Worm (Caenorhabditis elegans) whole organism, early embryonic: ENCODE measurements around the gene bgnt-1.3.

ENCODE experiments used
- B0310.2 ChIP-seq: sonication (generic microtip); optimal IDR thresholded peaks from 2 replicates; lab custom pipeline; 2016; ENCODE audit warnings: mild to moderate bottlenecking, missing genetic modification characterization, missing compliant biosample characterization
- F13C5.2 ChIP-seq: sonication (generic microtip); optimal IDR thresholded peaks from 2 replicates; lab custom pipeline; 2017; ENCODE audit warnings: mild to moderate bottlenecking, missing genetic modification characterization, inconsistent platforms, missing compliant biosample characterization
- aly-1 ChIP-seq: sonication (generic microtip); optimal IDR thresholded peaks from 2 replicates; lab custom pipeline; 2016; ENCODE audit warnings: missing genetic modification characterization, missing compliant biosample characterization
- ama-1 ChIP-seq: fragments of 150-350 bp; optimal IDR thresholded peaks from 2 replicates; lab custom pipeline; 2014
- ceh-13 ChIP-seq: fragments of 200-800 bp; sonication (Bioruptor generic); optimal IDR thresholded peaks from 2 replicates; lab custom pipeline; 2018; ENCODE audit warnings: mild to moderate bottlenecking, missing genetic modification characterization, missing compliant biosample characterization
- ceh-36 ChIP-seq: sonication (generic microtip); optimal IDR thresholded peaks from 2 replicates; lab custom pipeline; 2016; ENCODE audit warnings: missing genetic modification characterization, inconsistent platforms, missing compliant biosample characterization
- ets-7 ChIP-seq: sonication (generic microtip); optimal IDR thresholded peaks from 2 replicates; lab custom pipeline; 2016; ENCODE audit warnings: missing genotype, missing genetic modification characterization, missing compliant biosample characterization
- flt-1 ChIP-seq: fragments of 200-800 bp; sonication (Bioruptor generic); IDR thresholded peaks from 2 replicates; pipeline ENCODE4 v1.3.6; 2022; ENCODE audit warnings: missing genetic modification characterization, missing compliant biosample characterization
- hmbx-1 ChIP-seq: sonication (generic microtip); optimal IDR thresholded peaks from 2 replicates; lab custom pipeline; 2016; ENCODE audit warnings: mild to moderate bottlenecking, missing genetic modification characterization, missing compliant biosample characterization
- hmg-4 ChIP-seq: fragments of 200-800 bp; sonication (Bioruptor generic); optimal IDR thresholded peaks from 2 replicates; lab custom pipeline; 2018; ENCODE audit warnings: mild to moderate bottlenecking, missing genetic modification characterization, missing compliant biosample characterization
- hnd-1 ChIP-seq: sonication (generic microtip); optimal IDR thresholded peaks from 2 replicates; lab custom pipeline; 2016; ENCODE audit warnings: missing genetic modification characterization, missing compliant biosample characterization
- pes-1 ChIP-seq: fragments of 200-800 bp; sonication (Bioruptor generic); IDR thresholded peaks from 2 replicates; pipeline ENCODE4 v1.3.6; 2022; ENCODE audit warnings: missing genetic modification reagents, missing genetic modification characterization, missing compliant biosample characterization
- scrt-1 ChIP-seq: fragments of 200-800 bp; sonication (Bioruptor generic); IDR thresholded peaks from 2 replicates; pipeline ENCODE4 v1.3.6; 2022; ENCODE audit warnings: missing genetic modification characterization, missing compliant biosample characterization
- sea-1 ChIP-seq: fragments of 200-800 bp; sonication (Bioruptor generic); conservative IDR thresholded peaks from 2 replicates; pipeline ENCODE4 v1.3.6; 2022; ENCODE audit warnings: missing genetic modification characterization, missing compliant biosample characterization
- tbx-11 ChIP-seq: fragments of 200-800 bp; sonication (Bioruptor generic); IDR thresholded peaks from 2 replicates; pipeline ENCODE4 v1.3.6; 2022; ENCODE audit warnings: missing genetic modification characterization, missing compliant biosample characterization
- tbx-37 ChIP-seq: fragments of 200-800 bp; sonication (Bioruptor generic); conservative IDR thresholded peaks from 2 replicates; pipeline ENCODE4 v1.3.6; 2022; ENCODE audit warnings: missing genetic modification reagents, missing genetic modification characterization, missing compliant biosample characterization
- tra-4 ChIP-seq: sonication (generic microtip); optimal IDR thresholded peaks from 2 replicates; lab custom pipeline; 2017; ENCODE audit warnings: missing genetic modification characterization, missing compliant biosample characterization

bgnt-1.3 gene

DNA sequence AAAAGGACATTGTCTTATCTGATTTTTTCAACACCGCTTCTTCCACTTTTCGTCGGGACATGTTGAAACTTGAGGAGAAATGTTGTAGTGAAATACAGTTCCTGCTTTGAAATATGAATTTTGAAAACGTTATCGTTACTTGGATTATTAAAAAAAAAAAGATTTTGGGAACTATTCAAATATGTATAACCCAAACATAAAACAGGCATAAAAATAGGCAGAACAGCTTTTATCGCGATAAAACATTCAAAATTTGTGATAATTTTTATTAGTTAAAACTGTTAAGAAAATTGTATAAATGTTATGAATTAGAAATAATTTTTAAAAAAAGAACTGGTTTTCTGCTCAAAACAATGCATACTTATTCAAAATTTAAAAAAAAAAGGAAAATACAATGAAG, at the start of gene bgnt-1.3:
bgnt-1.3 (minus strand) TSS at position 101 of the 400 bp plus-strand sequence.
- TF ChIP-seq hmbx-1: no peak

- TF ChIP-seq hmg-4 (GFP tag; lab: Kevin White, UChicago) (no peak), ama-1 (lab: Kevin White, UChicago) (no peak), tbx-11 (GFP tag; lab: Robert Waterston, UW) (no peak), hmbx-1 (no peak), ceh-36 (tag; lab: Kevin White, UChicago) (no peak), aly-1 (tag; lab: Kevin White, UChicago) (no peak), F13C5.2 (no peak), flt-1 (GFP tag; lab: Robert Waterston, UW) (no peak), tbx-37 (GFP tag; lab: Robert Waterston, UW) (no peak), scrt-1 (GFP tag; lab: Robert Waterston, UW) (no peak), B0310.2 (tag; lab: Kevin White, UChicago) (no peak)
These were observed 46.1 kb upstream of the bgnt-1.3 start, which contains the start of the genes C31A11.13 and oac-6 for ce11 chrV:16302439-16302838. Gene C31A11.13 (minus strand): TSS chrV:16302551. Gene oac-6 (plus strand): TSS chrV:16302717.

- TF ChIP-seq scrt-1 (GFP tag; lab: Robert Waterston, UW) (no peak), flt-1 (GFP tag; lab: Robert Waterston, UW) (no peak), hmbx-1 (no peak), ama-1 (lab: Kevin White, UChicago) (no peak), ceh-13 (GFP tag; lab: Kevin White, UChicago) (no peak), tbx-37 (GFP tag; lab: Robert Waterston, UW) (no peak), sea-1 (GFP tag; lab: Robert Waterston, UW) (no peak), tra-4 (tag; lab: Kevin White, UChicago) (no peak), aly-1 (tag; lab: Kevin White, UChicago) (no peak), hnd-1 (tag; lab: Kevin White, UChicago) (no peak), B0310.2 (tag; lab: Kevin White, UChicago) (no peak), hmg-4 (GFP tag; lab: Kevin White, UChicago) (no peak), pes-1 (GFP tag; lab: Robert Waterston, UW) (no peak)
These were observed 44.0 kb upstream of the bgnt-1.3 start, which contains the start of gene srbc-82 for ce11 chrV:16300276-16300675. Gene srbc-82 (plus strand): TSS chrV:16300576.

DNA sequence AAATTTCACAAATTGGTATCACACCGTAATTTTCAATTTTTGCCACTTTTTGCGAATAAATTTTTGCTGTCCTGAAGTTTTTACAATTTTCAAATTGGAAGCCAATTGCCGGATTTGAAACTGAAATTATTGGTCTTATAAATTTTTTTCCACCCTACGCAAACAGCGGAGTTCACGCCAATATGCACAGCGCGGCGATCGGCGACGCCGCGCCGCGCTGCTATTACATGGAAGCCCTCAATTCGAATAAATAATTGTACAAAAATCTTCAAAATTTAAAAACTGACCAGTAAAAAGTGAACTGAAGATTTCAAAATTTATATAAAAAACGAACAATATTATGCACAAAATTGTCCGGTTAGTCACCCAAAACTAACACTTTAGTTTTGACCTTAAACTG, 43.5 kb upstream of the bgnt-1.3 start:
- TF ChIP-seq hnd-1 (tag; lab: Kevin White, UChicago): no peak
- no peak for TF ChIP-seq tbx-37 (GFP tag; lab: Robert Waterston, UW)
- no peak for TF ChIP-seq aly-1 (tag; lab: Kevin White, UChicago)
- no peak for TF ChIP-seq tra-4 (tag; lab: Kevin White, UChicago)
- no peak for TF ChIP-seq scrt-1 (GFP tag; lab: Robert Waterston, UW)
- TF ChIP-seq hmbx-1: no peak
- TF ChIP-seq tbx-11 (GFP tag; lab: Robert Waterston, UW): no peak
- no peak for TF ChIP-seq pes-1 (GFP tag; lab: Robert Waterston, UW)
- TF ChIP-seq ets-7 (tag; lab: Kevin White, UChicago): no peak
- no peak for TF ChIP-seq B0310.2 (tag; lab: Kevin White, UChicago)
- TF ChIP-seq F13C5.2: no peak
- no peak for TF ChIP-seq flt-1 (GFP tag; lab: Robert Waterston, UW)
- TF ChIP-seq ceh-36 (tag; lab: Kevin White, UChicago): no peak

DNA sequence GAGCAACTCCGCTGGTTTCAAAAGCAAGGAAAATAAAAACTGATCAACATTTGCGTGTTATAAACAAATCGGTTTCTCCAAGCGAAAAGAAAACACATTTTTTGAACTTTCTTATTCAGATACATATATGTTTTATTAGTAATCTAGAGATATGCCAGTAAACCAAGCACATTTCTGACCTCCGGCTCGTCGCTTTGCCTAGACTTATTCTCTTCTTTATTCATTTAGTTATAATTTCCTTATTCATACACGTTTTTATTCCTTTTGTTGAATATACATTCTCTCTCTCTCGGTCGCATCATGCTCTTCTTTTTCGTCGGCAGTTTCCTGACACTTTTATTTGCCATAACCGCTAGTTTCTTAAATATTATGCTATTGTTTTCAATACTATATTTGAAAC, 42.4 kb upstream of the bgnt-1.3 start, which contains the start of gene srbc-84:
srbc-84 (plus strand) TSS at position 301 of the 400 bp plus-strand sequence.
- TF ChIP-seq ets-7 (tag; lab: Kevin White, UChicago): no peak
- TF ChIP-seq F13C5.2: no peak
- no peak for TF ChIP-seq tra-4 (tag; lab: Kevin White, UChicago)
- TF ChIP-seq tbx-37 (GFP tag; lab: Robert Waterston, UW): no peak
- TF ChIP-seq sea-1 (GFP tag; lab: Robert Waterston, UW): no peak
- TF ChIP-seq ceh-36 (tag; lab: Kevin White, UChicago): no peak
- TF ChIP-seq ceh-13 (GFP tag; lab: Kevin White, UChicago): no peak
- TF ChIP-seq hmbx-1: no peak
- no peak for TF ChIP-seq flt-1 (GFP tag; lab: Robert Waterston, UW)
- TF ChIP-seq aly-1 (tag; lab: Kevin White, UChicago): no peak
- no peak for TF ChIP-seq hmg-4 (GFP tag; lab: Kevin White, UChicago)

DNA sequence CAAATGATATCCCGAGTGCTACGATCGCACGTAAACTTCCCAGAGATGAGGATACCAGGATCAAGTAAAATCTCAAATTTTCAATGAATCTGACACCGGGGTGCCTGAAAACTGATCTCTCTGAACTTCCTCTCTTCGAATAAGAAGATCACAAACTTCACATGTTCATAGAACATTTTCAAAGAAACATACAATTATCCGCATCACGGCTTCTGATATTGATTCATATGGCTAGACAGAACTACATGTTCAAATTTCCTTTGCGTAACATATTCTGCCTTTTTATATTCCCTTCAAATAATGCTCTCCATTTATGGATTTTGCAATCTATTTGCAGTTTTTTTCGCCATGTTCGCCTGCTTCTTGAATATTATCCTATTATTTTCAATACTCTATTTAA, 40.8 kb upstream of the bgnt-1.3 start, which contains the start of gene srbc-83:
srbc-83 (plus strand) TSS at position 301 of the 400 bp plus-strand sequence.
- TF ChIP-seq ets-7 (tag; lab: Kevin White, UChicago): no peak
- no peak for TF ChIP-seq tbx-11 (GFP tag; lab: Robert Waterston, UW)
- TF ChIP-seq tbx-37 (GFP tag; lab: Robert Waterston, UW): no peak
- TF ChIP-seq ceh-13 (GFP tag; lab: Kevin White, UChicago): no peak
- no peak for TF ChIP-seq F13C5.2
- TF ChIP-seq sea-1 (GFP tag; lab: Robert Waterston, UW): no peak
- TF ChIP-seq pes-1 (GFP tag; lab: Robert Waterston, UW): no peak

DNA sequence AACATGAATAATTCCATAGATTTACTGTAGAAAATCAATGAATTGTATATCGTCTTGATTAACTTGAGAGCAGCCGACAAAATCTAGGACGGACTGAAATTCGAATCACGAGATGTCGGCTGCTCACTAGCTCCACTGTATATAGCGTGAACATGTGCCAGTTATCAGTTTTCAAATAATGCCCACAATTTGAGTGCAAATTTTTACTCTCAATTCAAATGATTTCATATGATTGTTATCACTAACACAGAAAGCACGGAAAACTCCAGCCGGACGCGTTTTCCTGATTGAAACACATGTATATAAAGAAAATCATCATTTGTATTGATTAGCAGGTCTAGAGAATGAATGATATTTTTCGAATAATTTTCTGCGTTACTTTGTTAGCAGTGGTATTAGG, 36.1 kb upstream of the bgnt-1.3 start, which contains the start of gene oac-5:
oac-5 (plus strand) TSS at position 301 of the 400 bp plus-strand sequence.
- TF ChIP-seq ceh-13 (GFP tag; lab: Kevin White, UChicago): no peak

DNA sequence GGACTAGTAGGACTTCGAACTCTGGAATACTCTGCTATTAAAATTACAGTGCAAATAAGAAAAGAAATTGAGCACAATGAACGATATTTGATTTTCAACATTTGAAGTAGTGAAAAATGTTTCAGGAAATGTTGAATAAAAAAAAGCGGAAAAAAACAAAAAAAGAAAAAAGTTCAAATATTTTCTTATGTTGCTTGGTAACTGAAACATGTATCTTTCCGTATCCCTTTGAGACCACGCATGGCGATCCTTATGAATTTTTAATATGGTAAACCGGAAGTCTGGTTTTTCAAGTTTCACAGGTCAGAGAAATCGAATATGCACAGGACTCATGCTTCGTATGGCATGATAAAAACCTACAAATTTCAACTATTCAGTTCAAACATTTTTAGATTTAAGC, 31.3 kb upstream of the bgnt-1.3 start, which contains the start of gene F28G4.3:
F28G4.3 (minus strand) TSS at position 101 of the 400 bp plus-strand sequence.
- TF ChIP-seq aly-1 (tag; lab: Kevin White, UChicago) (no peak), flt-1 (GFP tag; lab: Robert Waterston, UW) (no peak), ets-7 (tag; lab: Kevin White, UChicago) (no peak), tra-4 (tag; lab: Kevin White, UChicago) (no peak), scrt-1 (GFP tag; lab: Robert Waterston, UW) (no peak), tbx-11 (GFP tag; lab: Robert Waterston, UW) (no peak), hnd-1 (tag; lab: Kevin White, UChicago) (no peak), F13C5.2 (no peak), ama-1 (lab: Kevin White, UChicago) (no peak), ceh-36 (tag; lab: Kevin White, UChicago) (no peak), hmbx-1 (no peak), sea-1 (GFP tag; lab: Robert Waterston, UW) (no peak)
